Fruit fly (Drosophila melanogaster) whole organism, embryonic: Measurements from ENCODE around the gene CG44385.

ENCODE experiments used
- Atf3 ChIP-seq: fragments of 200-800 bp; sonication (Bioruptor generic); optimal IDR thresholded peaks from 3 replicates; lab custom pipeline; 2016; ENCODE audit warnings: missing biosample characterization, missing genetic modification characterization
- Atf6 ChIP-seq: fragments of 200-800 bp; sonication (Bioruptor generic); IDR thresholded peaks from 2 replicates; pipeline ENCODE4 v1.3.6; 2022; ENCODE audit warnings: missing biosample characterization, missing genetic modification characterization
- CG10274 ChIP-seq: fragments of 200-800 bp; sonication (Bioruptor generic); optimal IDR thresholded peaks from 3 replicates; lab custom pipeline; 2017; ENCODE audit warnings: missing biosample characterization, mild to moderate bottlenecking, missing genetic modification characterization
- CG10462 ChIP-seq: fragments of 200-800 bp; sonication (Bioruptor generic); optimal IDR thresholded peaks from 2 replicates; lab custom pipeline; 2016; ENCODE audit warnings: missing biosample characterization, missing genetic modification characterization
- CG13123 ChIP-seq: fragments of 200-800 bp; sonication (Bioruptor generic); optimal IDR thresholded peaks from 2 replicates; lab custom pipeline; 2016; ENCODE audit warnings: missing biosample characterization, missing genetic modification characterization
- CG14441 ChIP-seq: fragments of 200-800 bp; sonication (Bioruptor generic); IDR thresholded peaks from 2 replicates; pipeline ENCODE4 v1.3.6; 2022; ENCODE audit warnings: missing biosample characterization, missing genetic modification characterization
- CG15073 ChIP-seq: fragments of 200-800 bp; sonication (Bioruptor generic); optimal IDR thresholded peaks from 2 replicates; lab custom pipeline; 2016; ENCODE audit warnings: missing biosample characterization, missing genetic modification characterization
- CG1529 ChIP-seq: fragments of 200-800 bp; sonication (Bioruptor generic); optimal IDR thresholded peaks from 3 replicates; lab custom pipeline; 2018; ENCODE audit warnings: missing biosample characterization, missing genetic modification characterization
- CG15479 ChIP-seq: fragments of 200-800 bp; sonication (Bioruptor generic); optimal IDR thresholded peaks from 3 replicates; lab custom pipeline; 2019; ENCODE audit warnings: missing biosample characterization, mild to moderate bottlenecking, missing genetic modification characterization, moderate library complexity
- CG1792 ChIP-seq: fragments of 200-800 bp; sonication (Bioruptor generic); optimal IDR thresholded peaks from 2 replicates; lab custom pipeline; 2016; ENCODE audit warnings: missing biosample characterization, missing genetic modification characterization
- CG18764 ChIP-seq: fragments of 200-800 bp; sonication (Bioruptor generic); optimal IDR thresholded peaks from 3 replicates; lab custom pipeline; 2016; ENCODE audit warnings: missing biosample characterization, missing genetic modification characterization
- CG2129 ChIP-seq: fragments of 200-800 bp; sonication (Bioruptor generic); IDR thresholded peaks from 2 replicates; pipeline ENCODE4 v1.3.6; 2022; ENCODE audit warnings: missing biosample characterization, missing genetic modification characterization; ENCODE audit not compliant: partially characterized antibody
- CG2712 ChIP-seq: fragments of 200-800 bp; optimal IDR thresholded peaks from 3 replicates; lab custom pipeline; 2019; ENCODE audit warnings: missing biosample characterization, mild to moderate bottlenecking, missing genetic modification characterization, moderate library complexity
- CG30020 ChIP-seq: fragments of 200-800 bp; optimal IDR thresholded peaks from 2 replicates; lab custom pipeline; 2019; ENCODE audit warnings: missing biosample characterization, mild to moderate bottlenecking, missing genetic modification characterization, moderate library complexity
- CG31365 ChIP-seq: fragments of 200-800 bp; sonication (Bioruptor generic); optimal IDR thresholded peaks from 2 replicates; lab custom pipeline; 2018; ENCODE audit warnings: missing biosample characterization, mild to moderate bottlenecking, missing genetic modification characterization
- CG31441 ChIP-seq: fragments of 200-800 bp; sonication (Bioruptor generic); IDR thresholded peaks from 2 replicates; pipeline ENCODE4 v1.3.6; 2022; ENCODE audit warnings: missing biosample characterization, missing genetic modification characterization
- CG34224 ChIP-seq: fragments of 200-800 bp; sonication (Bioruptor generic); IDR thresholded peaks from 3 replicates; pipeline ENCODE4 v1.3.6; 2022; ENCODE audit warnings: missing biosample characterization, missing genetic modification characterization; ENCODE audit not compliant: partially characterized antibody
- CG4360 ChIP-seq: fragments of 200-800 bp; sonication (Bioruptor generic); IDR thresholded peaks from 2 replicates; pipeline ENCODE4 v1.3.6; 2022; ENCODE audit warnings: missing biosample characterization, missing genetic modification characterization
- CG4854 ChIP-seq: fragments of 200-800 bp; sonication (Bioruptor generic); optimal IDR thresholded peaks from 2 replicates; lab custom pipeline; 2016; ENCODE audit warnings: missing biosample characterization, missing genetic modification characterization, inconsistent platforms
- CG6254 ChIP-seq: fragments of 200-800 bp; sonication (Bioruptor generic); optimal IDR thresholded peaks from 3 replicates; lab custom pipeline; 2017; ENCODE audit warnings: mild to moderate bottlenecking, missing biosample characterization, missing genetic modification reagents, missing genetic modification characterization
- CG7271 ChIP-seq: fragments of 200-800 bp; sonication (Bioruptor generic); optimal IDR thresholded peaks from 2 replicates; lab custom pipeline; 2018; ENCODE audit warnings: missing biosample characterization, mild to moderate bottlenecking, missing genetic modification characterization, moderate library complexity
- CG8478 ChIP-seq: fragments of >200 bp; optimal IDR thresholded peaks from 2 replicates; lab custom pipeline; 2018
- CG8944 ChIP-seq: fragments of 200-800 bp; sonication (Bioruptor generic); optimal IDR thresholded peaks from 3 replicates; lab custom pipeline; 2016; ENCODE audit warnings: missing biosample characterization, missing genetic modification characterization
- Dip3 ChIP-seq: fragments of 200-800 bp; sonication (Bioruptor generic); optimal IDR thresholded peaks from 3 replicates; lab custom pipeline; 2016; ENCODE audit warnings: missing biosample characterization, missing genetic modification characterization
- Drgx ChIP-seq: fragments of 200-800 bp; sonication (Bioruptor generic); IDR thresholded peaks from 2 replicates; pipeline ENCODE4 v1.3.6; 2022; ENCODE audit warnings: missing biosample characterization, missing genetic modification characterization
- ERR ChIP-seq: fragments of 200-800 bp; sonication (Bioruptor generic); optimal IDR thresholded peaks from 2 replicates; lab custom pipeline; 2016; ENCODE audit warnings: missing biosample characterization, missing genetic modification characterization
- Elba2 ChIP-seq: fragments of 200-800 bp; sonication (Bioruptor generic); optimal IDR thresholded peaks from 3 replicates; lab custom pipeline; 2016; ENCODE audit warnings: missing biosample characterization, missing genetic modification characterization
- Gsc ChIP-seq: fragments of 200-800 bp; sonication (Bioruptor generic); IDR thresholded peaks from 2 replicates; pipeline ENCODE4 v1.3.6; 2022; ENCODE audit warnings: missing biosample characterization, missing genetic modification characterization
- HLH3B ChIP-seq: fragments of 200-800 bp; sonication (Bioruptor generic); IDR thresholded peaks from 2 replicates; pipeline ENCODE4 v1.3.6; 2022; ENCODE audit warnings: missing biosample characterization, missing genetic modification characterization
- HmgZ ChIP-seq: fragments of 200-800 bp; sonication (Bioruptor generic); optimal IDR thresholded peaks from 2 replicates; lab custom pipeline; 2018; ENCODE audit warnings: missing biosample characterization, mild to moderate bottlenecking, missing genetic modification characterization
- Lim3 ChIP-seq: fragments of 200-800 bp; sonication (Bioruptor generic); IDR thresholded peaks from 2 replicates; pipeline ENCODE4 v1.3.6; 2022; ENCODE audit warnings: missing biosample characterization, missing genetic modification characterization
- Six4 ChIP-seq: fragments of 200-800 bp; sonication (Bioruptor generic); optimal IDR thresholded peaks from 2 replicates; lab custom pipeline; 2016; ENCODE audit warnings: missing biosample characterization, missing genetic modification characterization
- Stat92E ChIP-seq, 3 experiments: fragments of >200 bp in 2 of 3; fragments of 200-800 bp in 1 of 3; sonication (Bioruptor generic) in 1 of 3; optimal IDR thresholded peaks; 2 replicates each; lab custom pipeline; 2017 to 2019; ENCODE audit warnings: missing biosample characterization in 3 of 3, missing genetic modification characterization in 3 of 3, mild to moderate bottlenecking in 1 of 3, moderate library complexity in 1 of 3
- YL-1 ChIP-seq: fragments of 200-800 bp; sonication (Bioruptor generic); optimal IDR thresholded peaks from 3 replicates; lab custom pipeline; 2017; ENCODE audit warnings: missing biosample characterization, mild to moderate bottlenecking, missing genetic modification characterization
- ash1 ChIP-seq: fragments of 200-800 bp; sonication (Bioruptor generic); optimal IDR thresholded peaks from 2 replicates; lab custom pipeline; 2018; ENCODE audit warnings: missing biosample characterization, mild to moderate bottlenecking, missing genetic modification characterization
- croc ChIP-seq: fragments of 200-800 bp; sonication (Bioruptor generic); conservative IDR thresholded peaks from 3 replicates; pipeline ENCODE4 v1.3.6; 2022; ENCODE audit warnings: missing biosample characterization, missing genetic modification characterization
- crp ChIP-seq, 2 experiments: fragments of 200-800 bp; sonication (Bioruptor generic); optimal IDR thresholded peaks; 2 replicates in 1 of 2; 3 replicates in 1 of 2; lab custom pipeline; 2017; ENCODE audit warnings: missing biosample characterization in 2 of 2, missing genetic modification characterization in 2 of 2, mild to moderate bottlenecking in 1 of 2, moderate library complexity in 1 of 2
- emc ChIP-seq: fragments of 200-800 bp; sonication (Bioruptor generic); optimal IDR thresholded peaks from 2 replicates; lab custom pipeline; 2016; ENCODE audit warnings: missing biosample characterization, missing genetic modification characterization
- ems ChIP-seq: fragments of 200-800 bp; sonication (Bioruptor generic); optimal IDR thresholded peaks from 3 replicates; lab custom pipeline; 2016; ENCODE audit warnings: missing biosample characterization, missing genetic modification characterization
- ftz-f1 ChIP-seq: fragments of 200-800 bp; sonication (Bioruptor generic); optimal IDR thresholded peaks from 2 replicates; lab custom pipeline; 2016; ENCODE audit warnings: missing biosample characterization, missing genetic modification characterization
- fu2 ChIP-seq: fragments of 200-800 bp; sonication (Bioruptor generic); optimal IDR thresholded peaks from 2 replicates; lab custom pipeline; 2016; ENCODE audit warnings: missing biosample characterization, missing genetic modification characterization
- gcm2 ChIP-seq: fragments of 200-800 bp; sonication (Bioruptor generic); optimal IDR thresholded peaks from 2 replicates; lab custom pipeline; 2016; ENCODE audit warnings: missing biosample characterization, missing genetic modification characterization
- gem ChIP-seq: fragments of 200-800 bp; sonication (Bioruptor generic); optimal IDR thresholded peaks from 2 replicates; lab custom pipeline; 2019; ENCODE audit warnings: missing biosample characterization, mild to moderate bottlenecking, missing genetic modification characterization, moderate library complexity
- gro ChIP-seq: fragments of 200-800 bp; sonication (Bioruptor generic); optimal IDR thresholded peaks from 2 replicates; lab custom pipeline; 2016; ENCODE audit warnings: missing biosample characterization, missing genetic modification characterization
- ind ChIP-seq: fragments of 200-800 bp; sonication (Bioruptor generic); optimal IDR thresholded peaks from 3 replicates; lab custom pipeline; 2016; ENCODE audit warnings: missing biosample characterization, missing genetic modification characterization
- jigr1 ChIP-seq: fragments of 200-800 bp; sonication (Bioruptor generic); IDR thresholded peaks from 3 replicates; pipeline ENCODE4 v1.3.6; 2022; ENCODE audit warnings: missing biosample characterization, missing genetic modification characterization
- kni ChIP-seq: fragments of 200-800 bp; sonication (Bioruptor generic); optimal IDR thresholded peaks from 3 replicates; lab custom pipeline; 2017; ENCODE audit warnings: mild to moderate bottlenecking, missing biosample characterization, missing genetic modification reagents, missing genetic modification characterization
- nerfin-1 ChIP-seq: fragments of 200-800 bp; sonication (Bioruptor generic); optimal IDR thresholded peaks from 3 replicates; lab custom pipeline; 2019; ENCODE audit warnings: missing biosample characterization, mild to moderate bottlenecking, missing genetic modification characterization, moderate library complexity
- tgo ChIP-seq: fragments of 200-800 bp; sonication (Bioruptor generic); IDR thresholded peaks from 3 replicates; pipeline ENCODE4 v1.3.6; 2022; ENCODE audit warnings: missing biosample characterization, missing genetic modification characterization
- tio ChIP-seq: fragments of 200-800 bp; sonication (Bioruptor generic); optimal IDR thresholded peaks from 2 replicates; lab custom pipeline; 2017; ENCODE audit warnings: missing biosample characterization, missing genetic modification characterization, inconsistent platforms
- vnd ChIP-seq: fragments of 200-800 bp; sonication (Bioruptor generic); IDR thresholded peaks from 3 replicates; pipeline ENCODE4 v1.3.6; 2022; ENCODE audit warnings: missing biosample characterization, missing genetic modification characterization; ENCODE audit not compliant: partially characterized antibody

The CG44385 gene

dm6 chrX:11153826-11154510 is 21.8 kb upstream of the CG44385 start, which contains the start of the genes rtv and Dlic (continued):
- TF ChIP-seq CG34224 (GFP tag; lab: Robert Waterston, UW) (peak; percentile 65; the same call in 2 of the 3 replicates), tio (GFP tag; lab: Kevin White, UChicago) (no peak), Elba2 (GFP tag; lab: Kevin White, UChicago) (no peak), CG18764 (GFP tag; lab: Kevin White, UChicago) (no peak), CG14441 (GFP tag; lab: Robert Waterston, UW) (no peak), Dip3 (GFP tag; lab: Kevin White, UChicago) (no peak), CG10274 (GFP tag; lab: Kevin White, UChicago) (no peak), CG8944 (GFP tag; lab: Kevin White, UChicago) (no peak), CG31441 (peak; percentile 63; the same call in 1 of the 2 replicates), CG4360 (no peak), CG2129 (peak; percentile 76), ftz-f1 (GFP tag; lab: Kevin White, UChicago) (no peak), Atf6 (no peak), CG31365 (tag; lab: Kevin White, UChicago) (no peak), YL-1 (no peak), tgo (GFP tag; lab: Robert Waterston, UW) (no peak), CG13123 (GFP tag; lab: Kevin White, UChicago) (no peak), CG4854 (GFP tag; lab: Kevin White, UChicago) (no peak), CG1529 (GFP tag; lab: Kevin White, UChicago) (no peak), CG10462 (GFP tag; lab: Kevin White, UChicago) (peak; percentile 35), Gsc (no peak), emc (GFP tag; lab: Kevin White, UChicago) (no peak), croc (GFP tag; lab: Robert Waterston, UW) (no peak), gcm2 (no peak), jigr1 (GFP tag; lab: Robert Waterston, UW) (no peak), nerfin-1 (peak; percentile 74), CG2712 (tag; lab: Kevin White, UChicago) (peak; percentile 65), HLH3B (GFP tag; lab: Robert Waterston, UW) (no peak), CG6254 (GFP tag; lab: Kevin White, UChicago) (no peak), crp (GFP tag; optimal IDR thresholded peaks at IDR 0.05; lab: Kevin White, UChicago) (no peak), CG7271 (tag; lab: Kevin White, UChicago) (no peak), ERR (GFP tag; lab: Kevin White, UChicago) (no peak), fu2 (GFP tag; lab: Kevin White, UChicago) (no peak), kni (no peak), Lim3 (no peak), Stat92E (GFP tag; optimal IDR thresholded peaks at IDR 0.05; lab: Kevin White, UChicago) (no peak), vnd (GFP tag; lab: Robert Waterston, UW) (peak; percentile 45; the same call in 1 of the 3 replicates), CG15073 (GFP tag; lab: Kevin White, UChicago) (no peak), Six4 (GFP tag; lab: Kevin White, UChicago) (no peak), ash1 (no peak), gem (peak; percentile 20), CG15479 (no peak), gro (GFP tag; lab: Kevin White, UChicago) (no peak), CG8478 (lab: Kevin White, UChicago) (no peak), CG30020 (tag; lab: Kevin White, UChicago) (peak; percentile 56), HmgZ (tag; lab: Kevin White, UChicago) (no peak), Drgx (GFP tag; lab: Robert Waterston, UW) (no peak), CG1792 (GFP tag; lab: Kevin White, UChicago) (no peak), ind (GFP tag; lab: Kevin White, UChicago) (peak; percentile 25), Atf3 (peak; percentile 32), ems (no peak)
